Worm (Caenorhabditis elegans) whole organism, L1 larva: ENCODE results near the gene rhi-1.

Experiments
- ama-1 ChIP-seq: fragments of 150-350 bp; optimal IDR thresholded peaks from 2 replicates; lab custom pipeline; 2014
- dpl-1 ChIP-seq, 3 experiments: fragments of 150-350 bp in 2 of 3; sonication (generic microtip) in 1 of 3; optimal IDR thresholded peaks; 2 replicates each; lab custom pipeline; 2014 to 2017; ENCODE audit warnings: missing biosample characterization in 3 of 3, missing genetic modification characterization in 3 of 3, missing genetic modification reagents in 3 of 3
- efl-3 ChIP-seq: fragments of 200-800 bp; sonication (Bioruptor generic); optimal IDR thresholded peaks from 2 replicates; lab custom pipeline; 2018; ENCODE audit warnings: mild to moderate bottlenecking, missing genetic modification characterization, missing compliant biosample characterization
- egl-27 ChIP-seq, 2 experiments: fragments of 150-350 bp in 1 of 2; sonication (generic microtip); optimal IDR thresholded peaks; 3 replicates each; lab custom pipeline; 2017 to 2018; ENCODE audit warnings: missing biosample characterization in 2 of 2, missing genetic modification characterization in 2 of 2, missing genetic modification reagents in 2 of 2
- elt-2 ChIP-seq: sonication (generic microtip); optimal IDR thresholded peaks from 2 replicates; lab custom pipeline; 2016; ENCODE audit warnings: missing genetic modification characterization, mild to moderate bottlenecking, inconsistent platforms, missing compliant biosample characterization, missing genetic modification reagents
- lin-13 ChIP-seq: fragments of 150-350 bp; optimal IDR thresholded peaks from 2 replicates; lab custom pipeline; 2014; ENCODE audit warnings: missing biosample characterization, missing genetic modification reagents, missing genetic modification characterization
- lin-14 ChIP-seq: fragments of 200-800 bp; sonication (Bioruptor generic); optimal IDR thresholded peaks from 2 replicates; lab custom pipeline; 2018; ENCODE audit warnings: mild to moderate bottlenecking, missing genetic modification characterization, moderate library complexity, missing compliant biosample characterization
- nhr-237 ChIP-seq: fragments of 150-350 bp; optimal IDR thresholded peaks from 2 replicates; lab custom pipeline; 2014; ENCODE audit warnings: missing biosample characterization, missing genetic modification characterization
- nhr-28 ChIP-seq: fragments of 150-350 bp; optimal IDR thresholded peaks from 2 replicates; lab custom pipeline; 2014; ENCODE audit warnings: missing biosample characterization, missing genetic modification characterization
- nhr-71 ChIP-seq: sonication (generic microtip); optimal IDR thresholded peaks from 2 replicates; lab custom pipeline; 2016; ENCODE audit warnings: mild to moderate bottlenecking, missing genetic modification characterization, moderate library complexity, missing compliant biosample characterization
- nhr-77 ChIP-seq: fragments of 150-350 bp; optimal IDR thresholded peaks from 2 replicates; lab custom pipeline; 2014; ENCODE audit warnings: missing biosample characterization, missing genetic modification characterization
- nhr-84 ChIP-seq: sonication (generic microtip); optimal IDR thresholded peaks from 2 replicates; lab custom pipeline; 2017; ENCODE audit warnings: missing biosample characterization, missing genetic modification characterization
- unc-130 ChIP-seq: fragments of 150-350 bp; optimal IDR thresholded peaks from 2 replicates; lab custom pipeline; 2017; ENCODE audit warnings: missing biosample characterization, missing genetic modification characterization, inconsistent platforms
- unc-62 ChIP-seq: fragments of 150-350 bp; optimal IDR thresholded peaks from 2 replicates; lab custom pipeline; 2014; ENCODE audit warnings: missing biosample characterization, missing genetic modification reagents, missing genetic modification characterization

- TF ChIP-seq nhr-237 (no peak), nhr-71 (tag; lab: Kevin White, UChicago) (no peak), dpl-1 (GFP tag; optimal IDR thresholded peaks at IDR 0.05; lab: Kevin White, UChicago) (no peak), elt-2 (tag; lab: Kevin White, UChicago) (no peak), egl-27 (tag; optimal IDR thresholded peaks at IDR 0.05; lab: Kevin White, UChicago) (no peak), efl-3 (no peak), lin-13 (GFP tag; lab: Kevin White, UChicago) (no peak), unc-130 (no peak), nhr-77 (no peak), unc-62 (GFP tag; lab: Kevin White, UChicago) (no peak), ama-1 (lab: Kevin White, UChicago) (no peak), lin-14 (GFP tag; lab: Kevin White, UChicago) (no peak), nhr-28 (tag; lab: Kevin White, UChicago) (no peak), nhr-84 (no peak)
These were observed 7.8 kb upstream of the rhi-1 start for ce11 chrX:4500499-4500898.
